Worm (Caenorhabditis elegans): ENCODE measurements around the gene asp-9.
A peak's percentile ranks its signal among the peaks of the same experiment; 100 is the strongest.

The asp-9 gene

DNA sequence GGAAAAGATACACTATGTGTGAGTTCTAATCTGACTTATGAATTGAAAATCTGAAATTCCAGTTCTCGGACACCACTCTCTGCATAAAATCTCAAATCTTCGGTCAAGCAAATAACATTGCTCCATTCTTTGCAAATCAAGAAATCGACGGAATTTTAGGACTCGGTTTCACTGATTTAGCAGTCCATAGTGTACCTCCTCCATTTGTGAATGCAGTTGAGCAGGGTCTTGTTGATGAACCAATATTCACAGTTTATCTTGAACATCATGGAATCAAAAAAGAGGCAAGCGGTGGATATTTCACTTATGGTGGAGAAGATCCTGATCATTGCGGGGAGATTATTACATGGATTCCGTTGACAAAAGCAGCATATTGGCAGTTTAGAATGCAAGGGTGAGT, 1.5 kb downstream of the asp-9 start (continued):
- TF ChIP-seq tbp1 (GFP tag; optimal IDR thresholded peaks at IDR 0.05) (no peak), nhr-120 (GFP tag; IDR thresholded peaks at IDR 0.05) (no peak)

ce11 chrIV:6200249-6200648, 14.6 kb downstream of the asp-9 start:
- no peak for TF ChIP-seq F49E8.2 (tag; optimal IDR thresholded peaks at IDR 0.05; ENCODE audit: insufficient read depth)
- no peak for TF ChIP-seq attf-6 (GFP tag; IDR thresholded peaks at IDR 0.05)
- TF ChIP-seq T26A5.8 (tag; optimal IDR thresholded peaks at IDR 0.05): no peak
- TF ChIP-seq Y95B8A.8 (GFP tag; IDR thresholded peaks at IDR 0.05): no peak
- no peak for TF ChIP-seq B0035.1 (tag; optimal IDR thresholded peaks at IDR 0.05)
- TF ChIP-seq lin-40 (tag; optimal IDR thresholded peaks at IDR 0.05): no peak
- no peak for TF ChIP-seq B0336.3 (GFP tag; IDR thresholded peaks at IDR 0.05)

ce11 chrIV:6201769-6202168, 16.1 kb downstream of the asp-9 start, which contains the start of gene tkr-2:
tkr-2 (plus strand) TSS chrIV:6202069.
- no peak for TF ChIP-seq ceh-79 (tag; optimal IDR thresholded peaks at IDR 0.05)
- TF ChIP-seq efl-1 (GFP tag; optimal IDR thresholded peaks at IDR 0.05): no peak
- no peak for TF ChIP-seq ceh-91 (GFP tag; IDR thresholded peaks at IDR 0.05)
- TF ChIP-seq nhr-120 (GFP tag; IDR thresholded peaks at IDR 0.05): no peak
- TF ChIP-seq B0261.1 (tag; optimal IDR thresholded peaks at IDR 0.05): no peak
- no peak for TF ChIP-seq F10E7.11 (tag; optimal IDR thresholded peaks at IDR 0.05)
- TF ChIP-seq F57C9.4 (tag; optimal IDR thresholded peaks at IDR 0.05): no peak
- TF ChIP-seq F22D6.2 (tag; optimal IDR thresholded peaks at IDR 0.05): no peak
- no peak for TF ChIP-seq lag-1 (GFP tag; IDR thresholded peaks at IDR 0.05)
- TF ChIP-seq unc-130 (GFP tag; optimal IDR thresholded peaks at IDR 0.05): no peak
- TF ChIP-seq B0019.2 (GFP tag; conservative IDR thresholded peaks at IDR 0.05): no peak

ce11 chrIV:6206294-6206776, 20.6 kb downstream of the asp-9 start, which contains the start of gene C49A9.10:
C49A9.10 (minus strand) TSS chrIV:6206344.
- no peak for TF ChIP-seq dpff-1 (tag; optimal IDR thresholded peaks at IDR 0.05)
- 0 out of 2 replicates have a peak, but pooled peaks have one; percentile 34 for TF ChIP-seq hsf-1 (GFP tag; IDR thresholded peaks at IDR 0.05)
- no peak for TF ChIP-seq egl-44 (GFP tag; IDR thresholded peaks at IDR 0.05)
- peak; percentile 22 for TF ChIP-seq ztf-26 (tag; optimal IDR thresholded peaks at IDR 0.05)
- peak; percentile 68; the same call in 1 of the 2 replicates for TF ChIP-seq madf-3 (GFP tag; IDR thresholded peaks at IDR 0.05)
- TF ChIP-seq lin-26 (GFP tag; IDR thresholded peaks at IDR 0.05): no peak
- TF ChIP-seq tbp1 (GFP tag; optimal IDR thresholded peaks at IDR 0.05): peak; percentile 66
- no peak for TF ChIP-seq gei-17 (GFP tag; optimal IDR thresholded peaks at IDR 0.05)
- no peak for TF ChIP-seq F55B11.4 (tag; optimal IDR thresholded peaks at IDR 0.05; ENCODE audit: borderline replicate concordance, insufficient read depth)
- TF ChIP-seq rpc-1 (optimal IDR thresholded peaks at IDR 0.05): no peak
- no peak for TF ChIP-seq rpc-1 (tag; optimal IDR thresholded peaks at IDR 0.05)
- TF ChIP-seq snpc-3.4 (tag; optimal IDR thresholded peaks at IDR 0.05): no peak
- TF ChIP-seq mel-28 (tag; optimal IDR thresholded peaks at IDR 0.05; ENCODE audit: borderline replicate concordance): no peak
- TF ChIP-seq nhr-27 (tag; optimal IDR thresholded peaks at IDR 0.05): no peak
- peak; percentile 22 to 89 for TF ChIP-seq rec-8 (tag; optimal IDR thresholded peaks at IDR 0.05)
- TF ChIP-seq ztf-28 (GFP tag; IDR thresholded peaks at IDR 0.05): peak; percentile 83
- TF ChIP-seq nfyb-1 (GFP tag; IDR thresholded peaks at IDR 0.05): peak; percentile 43; the same call in 1 of the 2 replicates
- TF ChIP-seq ekl-4 (GFP tag; IDR thresholded peaks at IDR 0.05): peak; percentile 58; the same call in 1 of the 2 replicates
- peak; percentile 68 for TF ChIP-seq tlf-1 (GFP tag; optimal IDR thresholded peaks at IDR 0.05)
- peak; percentile 51; the same call in 1 of the 2 replicates for TF ChIP-seq attf-3 (GFP tag; conservative IDR thresholded peaks at IDR 0.05)
- TF ChIP-seq sea-2 (GFP tag; IDR thresholded peaks at IDR 0.05): no peak
- TF ChIP-seq lin-35 (GFP tag; optimal IDR thresholded peaks at IDR 0.05): peak in 2 of 3 experiments; percentile 45 to 93
- no peak for TF ChIP-seq zfh-2 (GFP tag; conservative IDR thresholded peaks at IDR 0.05)
- no peak for TF ChIP-seq ztf-3 (GFP tag; optimal IDR thresholded peaks at IDR 0.05)
- no peak for TF ChIP-seq bed-1 (GFP tag; IDR thresholded peaks at IDR 0.05)
- peak; percentile 27 for TF ChIP-seq B0035.1 (tag; optimal IDR thresholded peaks at IDR 0.05)
- TF ChIP-seq D2030.7 (GFP tag; IDR thresholded peaks at IDR 0.05): peak; percentile 45; the same call in 1 of the 2 replicates
- no peak for TF ChIP-seq lag-1 (GFP tag; IDR thresholded peaks at IDR 0.05)
